ENCODE assay signal across 4 fruit fly cellular contexts in the genomic region with DNA sequence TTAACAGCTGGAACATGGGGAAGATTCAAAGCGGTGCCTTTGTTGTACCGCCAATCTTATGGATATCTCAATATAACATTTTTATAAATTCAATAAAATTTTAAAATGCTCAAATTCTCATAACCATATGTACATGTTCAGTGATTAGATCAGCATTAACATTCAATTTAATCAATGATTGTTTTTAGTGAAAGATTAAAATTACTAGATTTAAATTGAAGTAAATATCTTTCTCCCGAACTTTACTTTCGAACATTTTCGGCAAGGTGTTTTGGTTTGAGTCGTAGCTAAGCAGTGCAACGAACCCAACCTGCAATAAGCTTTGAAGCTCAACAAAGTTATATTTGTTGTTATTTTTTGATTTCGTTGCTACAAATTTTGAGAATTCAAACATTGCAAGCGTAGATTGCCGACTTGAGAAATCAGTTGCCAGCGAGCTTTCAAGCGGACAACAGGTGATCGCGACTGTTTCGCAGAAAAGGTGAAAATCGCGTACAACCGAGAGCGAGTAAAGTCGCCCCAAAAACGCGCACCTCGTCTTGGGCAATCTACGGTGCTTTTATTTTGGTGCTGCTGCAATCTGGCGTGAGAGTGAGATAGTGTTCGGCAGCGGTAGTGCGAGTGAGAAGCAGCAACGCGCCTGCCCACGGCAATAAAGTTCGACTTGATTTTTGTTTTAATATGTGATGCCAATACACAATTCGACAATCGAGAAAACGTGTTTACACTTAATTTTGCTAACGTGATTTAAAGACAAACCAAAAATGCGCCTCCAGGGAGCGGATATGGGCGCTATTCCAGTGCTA.
A peak's percentile ranks its signal among the peaks of the same experiment; 100 is the strongest.
TF ChIP-seq lines count a peak whose summit lies in the region.

A gene (plus strand): TSS at position 423 of the 806 bp plus-strand sequence.

TF ChIP-seq in whole organism, embryonic, 481 proteins besides CTCF, POLR2A, EP300 and RAD21 (continued from another document and continues in another):
- TF ChIP-seq ham (GFP tag; IDR thresholded peaks at IDR 0.05; lab: Robert Waterston, UW) (no peak), CG33557 (GFP tag; optimal IDR thresholded peaks at IDR 0.05; lab: Kevin White, UChicago) (no peak), CG6654 (GFP tag; optimal IDR thresholded peaks at IDR 0.05; lab: Kevin White, UChicago) (no peak), CG12659 (GFP tag; optimal IDR thresholded peaks at IDR 0.05; lab: Kevin White, UChicago) (peak; percentile 13), BtbVII (GFP tag; optimal IDR thresholded peaks at IDR 0.05; lab: Kevin White, UChicago) (no peak), CG31388 (GFP tag; optimal IDR thresholded peaks at IDR 0.05; lab: Kevin White, UChicago) (no peak), CG6765 (GFP tag; optimal IDR thresholded peaks at IDR 0.05; lab: Kevin White, UChicago) (no peak), luna (GFP tag; optimal IDR thresholded peaks at IDR 0.05; lab: Kevin White, UChicago) (no peak), da (GFP tag; optimal IDR thresholded peaks at IDR 0.05; lab: Kevin White, UChicago) (no peak), Hey (tag; optimal IDR thresholded peaks at IDR 0.05; lab: Kevin White, UChicago) (no peak), Hr3 (GFP tag; optimal IDR thresholded peaks at IDR 0.05; lab: Kevin White, UChicago) (no peak), MESR4 (GFP tag; optimal IDR thresholded peaks at IDR 0.05; lab: Kevin White, UChicago) (no peak), Spps (tag; optimal IDR thresholded peaks at IDR 0.05; lab: Kevin White, UChicago) (no peak), tgo (GFP tag; IDR thresholded peaks at IDR 0.05; lab: Robert Waterston, UW) (no peak), CG6689 (GFP tag; IDR thresholded peaks at IDR 0.05; lab: Robert Waterston, UW) (no peak), CG33213 (GFP tag; optimal IDR thresholded peaks at IDR 0.05; lab: Kevin White, UChicago) (no peak), CG11247 (GFP tag; IDR thresholded peaks at IDR 0.05; lab: Robert Waterston, UW) (no peak), chn (GFP tag; optimal IDR thresholded peaks at IDR 0.05; lab: Kevin White, UChicago) (peak; percentile 24), Dref (GFP tag; IDR thresholded peaks at IDR 0.05; lab: Robert Waterston, UW) (no peak), tna (GFP tag; IDR thresholded peaks at IDR 0.05; lab: Robert Waterston, UW; ENCODE audit: partially characterized antibody) (no peak), CG15011 (GFP tag; optimal IDR thresholded peaks at IDR 0.05; lab: Kevin White, UChicago) (no peak), pita (GFP tag; optimal IDR thresholded peaks at IDR 0.05; lab: Kevin White, UChicago) (peak; percentile 32), dan (GFP tag; IDR thresholded peaks at IDR 0.05; lab: Robert Waterston, UW) (no peak), CG9817 (tag; optimal IDR thresholded peaks at IDR 0.05; lab: Kevin White, UChicago) (peak; percentile 14), wdn (GFP tag; IDR thresholded peaks at IDR 0.05; lab: Robert Waterston, UW) (no peak), CG1233 (GFP tag; optimal IDR thresholded peaks at IDR 0.05; lab: Kevin White, UChicago) (no peak), Ravus (GFP tag; IDR thresholded peaks at IDR 0.05; lab: Robert Waterston, UW) (no peak), fru (optimal IDR thresholded peaks at IDR 0.05; lab: Kevin White, UChicago) (no peak), CG6272 (GFP tag; IDR thresholded peaks at IDR 0.05; lab: Robert Waterston, UW) (no peak), dmrt99B (tag; optimal IDR thresholded peaks at IDR 0.05; lab: Kevin White, UChicago) (no peak), Dll (GFP tag; IDR thresholded peaks at IDR 0.05; lab: Robert Waterston, UW; ENCODE audit: partially characterized antibody) (no peak), Hmx (GFP tag; optimal IDR thresholded peaks at IDR 0.05; lab: Kevin White, UChicago) (no peak)

TF ChIP-seq in whole organism, prepupa, 60 proteins besides CTCF, POLR2A, EP300 and RAD21 (continued from another document and continues in another):
- TF ChIP-seq Eip93F (GFP tag; optimal IDR thresholded peaks at IDR 0.05; lab: Kevin White, UChicago) (no peak), CG11902 (GFP tag; optimal IDR thresholded peaks at IDR 0.05; lab: Kevin White, UChicago) (peak; percentile 16), OdsH (GFP tag; optimal IDR thresholded peaks at IDR 0.05; lab: Kevin White, UChicago) (peak; percentile 16), spab (GFP tag; optimal IDR thresholded peaks at IDR 0.05; lab: Kevin White, UChicago) (no peak), Smox (GFP tag; optimal IDR thresholded peaks at IDR 0.05; lab: Kevin White, UChicago) (peak; percentile 53), fkh (GFP tag; optimal IDR thresholded peaks at IDR 0.05; lab: Kevin White, UChicago) (no peak), net (GFP tag; optimal IDR thresholded peaks at IDR 0.05; lab: Kevin White, UChicago) (no peak), CG6792 (GFP tag; optimal IDR thresholded peaks at IDR 0.05; lab: Kevin White, UChicago) (peak; percentile 49), CG11762 (GFP tag; optimal IDR thresholded peaks at IDR 0.05; lab: Kevin White, UChicago; ENCODE audit: insufficient read depth) (no peak), svp (GFP tag; lab: Kevin White, UChicago) (peak; percentile 74), Hr39 (GFP tag; optimal IDR thresholded peaks at IDR 0.05; lab: Kevin White, UChicago) (peak; percentile 48), eg (GFP tag; IDR thresholded peaks at IDR 0.05; lab: Robert Waterston, UW) (peak; percentile 55), CG6808 (GFP tag; optimal IDR thresholded peaks at IDR 0.05; lab: Kevin White, UChicago) (peak; percentile 26), acj6 (GFP tag; optimal IDR thresholded peaks at IDR 0.05; lab: Kevin White, UChicago) (peak; percentile 63), Lpt (GFP tag; optimal IDR thresholded peaks at IDR 0.05; lab: Kevin White, UChicago) (peak; percentile 26), fd85E (GFP tag; optimal IDR thresholded peaks at IDR 0.05; lab: Kevin White, UChicago) (no peak), pdm3 (GFP tag; optimal IDR thresholded peaks at IDR 0.05; lab: Kevin White, UChicago) (peak; percentile 62), Blimp-1 (GFP tag; optimal IDR thresholded peaks at IDR 0.05; lab: Kevin White, UChicago) (no peak), CG34406 (GFP tag; optimal IDR thresholded peaks at IDR 0.05; lab: Kevin White, UChicago) (peak; percentile 46), CG3919 (GFP tag; optimal IDR thresholded peaks at IDR 0.05; lab: Kevin White, UChicago) (peak; percentile 65), Sox14 (GFP tag; optimal IDR thresholded peaks at IDR 0.05; lab: Kevin White, UChicago) (peak; percentile 66), dac (GFP tag; optimal IDR thresholded peaks at IDR 0.05; lab: Kevin White, UChicago) (no peak), CG11294 (GFP tag; IDR thresholded peaks at IDR 0.05; lab: Robert Waterston, UW) (no peak), Ets21C (GFP tag; optimal IDR thresholded peaks at IDR 0.05; lab: Kevin White, UChicago) (peak; percentile 46), CG9139 (GFP tag; optimal IDR thresholded peaks at IDR 0.05; lab: Kevin White, UChicago) (peak; percentile 10), CG6276 (GFP tag; optimal IDR thresholded peaks at IDR 0.05; lab: Kevin White, UChicago) (peak; percentile 34), CG10631 (GFP tag; optimal IDR thresholded peaks at IDR 0.05; lab: Kevin White, UChicago) (peak; percentile 53), CG7368 (GFP tag; optimal IDR thresholded peaks at IDR 0.05; lab: Kevin White, UChicago) (no peak), CG8119 (GFP tag; IDR thresholded peaks at IDR 0.05; lab: Robert Waterston, UW) (no peak), CG6854 (GFP tag; optimal IDR thresholded peaks at IDR 0.05; lab: Kevin White, UChicago) (peak; percentile 85), Eip78C (GFP tag; lab: Kevin White, UChicago) (peak; percentile 85), CG6163 (GFP tag; IDR thresholded peaks at IDR 0.05; lab: Robert Waterston, UW) (peak; percentile 61; the same call in 2 of the 3 replicates)

TF ChIP-seq in whole organism, pupa, 21 proteins besides CTCF, POLR2A, EP300 and RAD21 (continued from another document):
- no peak; the same call in 2 of the 3 replicates for TF ChIP-seq CG4496 (GFP tag; IDR thresholded peaks at IDR 0.05; lab: Robert Waterston, UW)
- TF ChIP-seq Pif1B (GFP tag; optimal IDR thresholded peaks at IDR 0.05; lab: Kevin White, UChicago): peak; percentile 61
- TF ChIP-seq rn (GFP tag; IDR thresholded peaks at IDR 0.05; lab: Robert Waterston, UW): peak; percentile 39; the same call in 1 of the 2 replicates

TF ChIP-seq in whole organism, wandering third instar larva, 38 proteins besides CTCF, POLR2A, EP300 and RAD21 (continued from another document):
- TF ChIP-seq Vsx2 (GFP tag; optimal IDR thresholded peaks at IDR 0.05; lab: Kevin White, UChicago; ENCODE audit: partially characterized antibody) (no peak), CG9705 (GFP tag; optimal IDR thresholded peaks at IDR 0.05; lab: Kevin White, UChicago) (no peak), ey (GFP tag; optimal IDR thresholded peaks at IDR 0.05; lab: Kevin White, UChicago) (peak; percentile 38), rgr (GFP tag; optimal IDR thresholded peaks at IDR 0.05; lab: Kevin White, UChicago) (peak; percentile 43), dsf (GFP tag; optimal IDR thresholded peaks at IDR 0.05; lab: Kevin White, UChicago; ENCODE audit: borderline replicate concordance) (no peak), Dfd (GFP tag; optimal IDR thresholded peaks at IDR 0.05; lab: Kevin White, UChicago) (no peak), Sp1 (GFP tag; optimal IDR thresholded peaks at IDR 0.05; lab: Kevin White, UChicago) (no peak), woc (GFP tag; optimal IDR thresholded peaks at IDR 0.05; lab: Kevin White, UChicago) (no peak), Jra (GFP tag; optimal IDR thresholded peaks at IDR 0.05; lab: Kevin White, UChicago) (no peak), h (GFP tag; optimal IDR thresholded peaks at IDR 0.05; lab: Kevin White, UChicago) (peak; percentile 42), br (GFP tag; optimal IDR thresholded peaks at IDR 0.05; lab: Kevin White, UChicago) (no peak), dmrt93B (GFP tag; optimal IDR thresholded peaks at IDR 0.05; lab: Kevin White, UChicago) (no peak), sv (GFP tag; optimal IDR thresholded peaks at IDR 0.05; lab: Kevin White, UChicago) (peak; percentile 37), Abd-B (GFP tag; optimal IDR thresholded peaks at IDR 0.05; lab: Kevin White, UChicago) (no peak), Hr83 (GFP tag; optimal IDR thresholded peaks at IDR 0.05; lab: Kevin White, UChicago; ENCODE audit: poor library complexity, severe bottlenecking) (no peak), CG32264 (GFP tag; optimal IDR thresholded peaks at IDR 0.05; lab: Kevin White, UChicago) (no peak), Mio (GFP tag; optimal IDR thresholded peaks at IDR 0.05; lab: Kevin White, UChicago) (no peak), usp (GFP tag; optimal IDR thresholded peaks at IDR 0.05; lab: Kevin White, UChicago) (no peak), foxo (GFP tag; optimal IDR thresholded peaks at IDR 0.05; lab: Kevin White, UChicago) (peak in 1 of 2 experiments; percentile 42)
